Fruit fly (Drosophila melanogaster) whole organism, embryonic: ENCODE results near the gene pod1.

ENCODE experiments used
- Atf6 ChIP-seq: fragments of 200-800 bp; sonication (Bioruptor generic); IDR thresholded peaks from 2 replicates; pipeline ENCODE4 v1.3.6; 2022; ENCODE audit warnings: missing biosample characterization, missing genetic modification characterization
- CG10654 ChIP-seq: fragments of 200-800 bp; sonication (Bioruptor generic); optimal IDR thresholded peaks from 2 replicates; lab custom pipeline; 2016; ENCODE audit warnings: missing biosample characterization, missing genetic modification characterization
- CG14014 ChIP-seq: fragments of 200-800 bp; sonication (Bioruptor generic); IDR thresholded peaks from 2 replicates; pipeline ENCODE4 v1.3.6; 2022; ENCODE audit warnings: missing biosample characterization, missing genetic modification characterization
- CG14860 ChIP-seq: fragments of 200-800 bp; sonication (Bioruptor generic); IDR thresholded peaks from 3 replicates; pipeline ENCODE4 v1.3.6; 2022; ENCODE audit warnings: missing biosample characterization, missing genetic modification characterization; ENCODE audit not compliant: partially characterized antibody
- CG15479 ChIP-seq: fragments of 200-800 bp; sonication (Bioruptor generic); optimal IDR thresholded peaks from 3 replicates; lab custom pipeline; 2019; ENCODE audit warnings: missing biosample characterization, mild to moderate bottlenecking, missing genetic modification characterization, moderate library complexity
- CG15514 ChIP-seq: fragments of 200-800 bp; sonication (Bioruptor generic); optimal IDR thresholded peaks from 3 replicates; lab custom pipeline; 2017; ENCODE audit warnings: missing biosample characterization, missing genetic modification characterization, mild to moderate bottlenecking, moderate library complexity, missing genetic modification reagents
- CG1603 ChIP-seq: fragments of 200-800 bp; sonication (Bioruptor generic); optimal IDR thresholded peaks from 2 replicates; lab custom pipeline; 2019; ENCODE audit warnings: missing biosample characterization, mild to moderate bottlenecking, missing genetic modification characterization, moderate library complexity
- CG16813 ChIP-seq: fragments of 200-800 bp; sonication (Bioruptor generic); IDR thresholded peaks from 3 replicates; pipeline ENCODE4 v1.3.6; 2022; ENCODE audit warnings: missing biosample characterization, missing genetic modification characterization; ENCODE audit not compliant: partially characterized antibody
- CG17186 ChIP-seq: fragments of 200-800 bp; sonication (Bioruptor generic); optimal IDR thresholded peaks from 3 replicates; lab custom pipeline; 2017; ENCODE audit warnings: missing biosample characterization, missing genetic modification reagents, missing genetic modification characterization
- CG17802 ChIP-seq: fragments of 200-800 bp; sonication (Bioruptor generic); optimal IDR thresholded peaks from 2 replicates; lab custom pipeline; 2018; ENCODE audit warnings: missing biosample characterization, mild to moderate bottlenecking, missing genetic modification characterization, moderate library complexity
- CG18262 ChIP-seq: fragments of 200-800 bp; optimal IDR thresholded peaks from 3 replicates; lab custom pipeline; 2019; ENCODE audit warnings: missing biosample characterization, mild to moderate bottlenecking, missing genetic modification characterization, moderate library complexity
- CG18476 ChIP-seq: fragments of 200-800 bp; sonication (Bioruptor generic); optimal IDR thresholded peaks from 2 replicates; lab custom pipeline; 2016; ENCODE audit warnings: missing biosample characterization, mild to moderate bottlenecking, missing genetic modification characterization
- CG30403 ChIP-seq: fragments of 200-800 bp; sonication (Bioruptor generic); optimal IDR thresholded peaks from 3 replicates; lab custom pipeline; 2016; ENCODE audit warnings: missing biosample characterization, missing genetic modification characterization
- CG42726 ChIP-seq: fragments of 200-800 bp; sonication (Bioruptor generic); IDR thresholded peaks from 2 replicates; pipeline ENCODE4 v1.3.6; 2022; ENCODE audit warnings: missing biosample characterization, missing genetic modification characterization; ENCODE audit not compliant: partially characterized antibody
- CG4328 ChIP-seq: fragments of 200-800 bp; sonication (Bioruptor generic); optimal IDR thresholded peaks from 3 replicates; lab custom pipeline; 2017; ENCODE audit warnings: missing biosample characterization, missing genetic modification reagents, missing genetic modification characterization
- CG8765 ChIP-seq: fragments of 200-800 bp; sonication (Bioruptor generic); IDR thresholded peaks from 2 replicates; pipeline ENCODE4 v1.3.6; 2022; ENCODE audit warnings: missing biosample characterization, missing genetic modification characterization
- CG9797 ChIP-seq: fragments of 200-800 bp; sonication (Bioruptor generic); optimal IDR thresholded peaks from 3 replicates; lab custom pipeline; 2018; ENCODE audit warnings: missing biosample characterization, mild to moderate bottlenecking, missing genetic modification characterization
- CG9817 ChIP-seq: fragments of 200-800 bp; sonication (Bioruptor generic); optimal IDR thresholded peaks from 2 replicates; lab custom pipeline; 2018; ENCODE audit warnings: missing biosample characterization, mild to moderate bottlenecking, missing genetic modification characterization, moderate library complexity
- Doc2 ChIP-seq: fragments of 200-800 bp; sonication (Bioruptor generic); IDR thresholded peaks from 2 replicates; pipeline ENCODE4 v1.3.6; 2022; ENCODE audit warnings: missing biosample characterization, missing genetic modification characterization
- Dp ChIP-seq: fragments of 200-800 bp; sonication (Bioruptor generic); optimal IDR thresholded peaks from 2 replicates; lab custom pipeline; 2018; ENCODE audit warnings: missing biosample characterization, mild to moderate bottlenecking, missing genetic modification characterization, moderate library complexity
- Dref ChIP-seq: fragments of 200-800 bp; sonication (Bioruptor generic); IDR thresholded peaks from 2 replicates; pipeline ENCODE4 v1.3.6; 2022; ENCODE audit warnings: missing biosample characterization, missing genetic modification characterization
- Drgx ChIP-seq: fragments of 200-800 bp; sonication (Bioruptor generic); IDR thresholded peaks from 2 replicates; pipeline ENCODE4 v1.3.6; 2022; ENCODE audit warnings: missing biosample characterization, missing genetic modification characterization
- E2f2 ChIP-seq: fragments of 200-800 bp; sonication (Bioruptor generic); IDR thresholded peaks from 2 replicates; pipeline ENCODE4 v1.3.6; 2022; ENCODE audit warnings: missing biosample characterization, missing genetic modification characterization
- Elba2 ChIP-seq: fragments of 200-800 bp; sonication (Bioruptor generic); optimal IDR thresholded peaks from 3 replicates; lab custom pipeline; 2016; ENCODE audit warnings: missing biosample characterization, missing genetic modification characterization
- Fer2 ChIP-seq: fragments of 200-800 bp; sonication (Bioruptor generic); optimal IDR thresholded peaks from 2 replicates; lab custom pipeline; 2018; ENCODE audit warnings: missing biosample characterization, mild to moderate bottlenecking, missing genetic modification characterization, moderate library complexity
- HLH4C ChIP-seq: fragments of 200-800 bp; sonication (Bioruptor generic); IDR thresholded peaks from 3 replicates; pipeline ENCODE4 v1.3.6; 2022; ENCODE audit warnings: missing biosample characterization, missing genetic modification characterization; ENCODE audit not compliant: partially characterized antibody
- HmgZ ChIP-seq: fragments of 200-800 bp; sonication (Bioruptor generic); optimal IDR thresholded peaks from 2 replicates; lab custom pipeline; 2018; ENCODE audit warnings: missing biosample characterization, mild to moderate bottlenecking, missing genetic modification characterization
- Hr39 ChIP-seq: fragments of >200 bp; optimal IDR thresholded peaks from 2 replicates; lab custom pipeline; 2017
- Sin3A ChIP-seq: fragments of >200 bp; optimal IDR thresholded peaks from 2 replicates; lab custom pipeline; 2018
- Six4 ChIP-seq: fragments of 200-800 bp; sonication (Bioruptor generic); optimal IDR thresholded peaks from 2 replicates; lab custom pipeline; 2016; ENCODE audit warnings: missing biosample characterization, missing genetic modification characterization
- Sry-β ChIP-seq: fragments of 200-800 bp; sonication (Bioruptor generic); optimal IDR thresholded peaks from 2 replicates; lab custom pipeline; 2018; ENCODE audit warnings: missing biosample characterization, mild to moderate bottlenecking, missing genetic modification characterization, moderate library complexity
- ato ChIP-seq: fragments of 200-800 bp; sonication (Bioruptor generic); IDR thresholded peaks from 2 replicates; pipeline ENCODE4 v1.3.6; 2022; ENCODE audit warnings: missing biosample characterization, missing genetic modification characterization; ENCODE audit not compliant: partially characterized antibody
- br ChIP-seq: fragments of >200 bp; optimal IDR thresholded peaks from 2 replicates; lab custom pipeline; 2017
- chinmo ChIP-seq: fragments of 200-800 bp; sonication (Bioruptor generic); IDR thresholded peaks from 4 replicates; pipeline ENCODE4 v1.3.6; 2022; ENCODE audit warnings: missing biosample characterization, missing genetic modification characterization; ENCODE audit not compliant: partially characterized antibody
- crol ChIP-seq: fragments of 200-800 bp; sonication (Bioruptor generic); IDR thresholded peaks from 2 replicates; pipeline ENCODE4 v1.3.6; 2022; ENCODE audit warnings: missing biosample characterization, missing genetic modification characterization
- crp ChIP-seq, 2 experiments: fragments of 200-800 bp; sonication (Bioruptor generic); optimal IDR thresholded peaks; 2 replicates in 1 of 2; 3 replicates in 1 of 2; lab custom pipeline; 2017; ENCODE audit warnings: missing biosample characterization in 2 of 2, missing genetic modification characterization in 2 of 2, mild to moderate bottlenecking in 1 of 2, moderate library complexity in 1 of 2
- dpn ChIP-seq, 2 experiments: fragments of 200-800 bp; sonication (Bioruptor generic); optimal IDR thresholded peaks; 3 replicates each; lab custom pipeline; 2016; ENCODE audit warnings: missing biosample characterization in 2 of 2, missing genetic modification characterization in 2 of 2
- fd96Cb ChIP-seq: fragments of 200-800 bp; sonication (Bioruptor generic); optimal IDR thresholded peaks from 2 replicates; lab custom pipeline; 2018; ENCODE audit warnings: missing biosample characterization, mild to moderate bottlenecking, missing genetic modification characterization, moderate library complexity
- ftz-f1 ChIP-seq: fragments of 200-800 bp; sonication (Bioruptor generic); optimal IDR thresholded peaks from 2 replicates; lab custom pipeline; 2016; ENCODE audit warnings: missing biosample characterization, missing genetic modification characterization
- lola ChIP-seq, 3 experiments: fragments of >200 bp in 2 of 3; fragments of 200-800 bp in 1 of 3; sonication (Bioruptor generic) in 1 of 3; optimal IDR thresholded peaks; 2 replicates each; lab custom pipeline; 2017 to 2019; ENCODE audit warnings: missing biosample characterization in 3 of 3, missing genetic modification characterization in 3 of 3, mild to moderate bottlenecking in 1 of 3, moderate library complexity in 1 of 3
- nerfin-2 ChIP-seq: fragments of 200-800 bp; sonication (Bioruptor generic); IDR thresholded peaks from 2 replicates; pipeline ENCODE4 v1.3.6; 2022; ENCODE audit warnings: missing biosample characterization, missing genetic modification characterization; ENCODE audit not compliant: partially characterized antibody
- nmo ChIP-seq: fragments of 200-800 bp; sonication (Bioruptor generic); optimal IDR thresholded peaks from 2 replicates; lab custom pipeline; 2018; ENCODE audit warnings: missing biosample characterization, mild to moderate bottlenecking, missing genetic modification characterization, moderate library complexity
- pnt ChIP-seq: fragments of 200-800 bp; sonication (Bioruptor generic); optimal IDR thresholded peaks from 3 replicates; lab custom pipeline; 2016; ENCODE audit warnings: missing biosample characterization, missing genetic modification characterization
- pum ChIP-seq: fragments of 200-800 bp; sonication (Bioruptor generic); optimal IDR thresholded peaks from 2 replicates; lab custom pipeline; 2016; ENCODE audit warnings: missing biosample characterization, missing genetic modification characterization
- pzg ChIP-seq: fragments of 200-800 bp; sonication (Bioruptor generic); optimal IDR thresholded peaks from 3 replicates; lab custom pipeline; 2018; ENCODE audit warnings: missing biosample characterization, mild to moderate bottlenecking, missing genetic modification characterization, moderate library complexity
- ssp ChIP-seq: fragments of 200-800 bp; sonication (Bioruptor generic); IDR thresholded peaks from 2 replicates; pipeline ENCODE4 v1.3.6; 2022; ENCODE audit warnings: missing biosample characterization, missing genetic modification characterization
- stwl ChIP-seq: fragments of 200-800 bp; sonication (Bioruptor generic); optimal IDR thresholded peaks from 3 replicates; lab custom pipeline; 2018; ENCODE audit warnings: missing biosample characterization, mild to moderate bottlenecking, missing genetic modification characterization, moderate library complexity
- tna ChIP-seq: fragments of 200-800 bp; sonication (Bioruptor generic); IDR thresholded peaks from 2 replicates; pipeline ENCODE4 v1.3.6; 2022; ENCODE audit warnings: missing biosample characterization, missing genetic modification characterization; ENCODE audit not compliant: partially characterized antibody
- vnd ChIP-seq: fragments of 200-800 bp; sonication (Bioruptor generic); IDR thresholded peaks from 3 replicates; pipeline ENCODE4 v1.3.6; 2022; ENCODE audit warnings: missing biosample characterization, missing genetic modification characterization; ENCODE audit not compliant: partially characterized antibody
- zen ChIP-seq: fragments of 200-800 bp; sonication (Bioruptor generic); optimal IDR thresholded peaks from 3 replicates; lab custom pipeline; 2018; ENCODE audit warnings: missing biosample characterization, mild to moderate bottlenecking, missing genetic modification characterization, moderate library complexity

pod1 gene

dm6 chrX:6824203-6824602, 20.7 kb downstream of the pod1 start, which contains the start of gene nonC (continued):
- peak; percentile 67 for TF ChIP-seq Dref (GFP tag; lab: Robert Waterston, UW)
- TF ChIP-seq CG10654 (GFP tag; lab: Kevin White, UChicago): no peak
- no peak for TF ChIP-seq Drgx (GFP tag; lab: Robert Waterston, UW)
- TF ChIP-seq CG18262 (tag; lab: Kevin White, UChicago): no peak
- TF ChIP-seq ssp (GFP tag; lab: Robert Waterston, UW): peak; percentile 33; the same call in 1 of the 2 replicates
- peak; percentile 91 for TF ChIP-seq Sry-β (GFP tag; lab: Kevin White, UChicago)
- TF ChIP-seq CG42726 (GFP tag; lab: Robert Waterston, UW): peak; percentile 86
- TF ChIP-seq CG9797 (GFP tag; lab: Kevin White, UChicago): peak; percentile 55
- TF ChIP-seq stwl (tag; lab: Kevin White, UChicago): peak; percentile 37
- TF ChIP-seq Atf6: no peak
- peak; percentile 90 for TF ChIP-seq CG14860 (GFP tag; lab: Robert Waterston, UW)
- no peak for TF ChIP-seq dpn (GFP tag; optimal IDR thresholded peaks at IDR 0.05; lab: Kevin White, UChicago)
- no peak for TF ChIP-seq CG18476 (GFP tag; lab: Kevin White, UChicago)
- TF ChIP-seq ato (GFP tag; lab: Robert Waterston, UW): peak; percentile 65
- no peak for TF ChIP-seq br (lab: Kevin White, UChicago)
- no peak for TF ChIP-seq Elba2 (GFP tag; lab: Kevin White, UChicago)
- TF ChIP-seq pzg: peak; percentile 70
- no peak for TF ChIP-seq crol
- peak; percentile 4 for TF ChIP-seq CG17802 (tag; lab: Kevin White, UChicago)
- peak; percentile 87 for TF ChIP-seq nerfin-2 (GFP tag; lab: Robert Waterston, UW)
- no peak for TF ChIP-seq CG30403 (GFP tag; lab: Kevin White, UChicago)
- no peak for TF ChIP-seq Doc2 (GFP tag; lab: Robert Waterston, UW)
- peak; percentile 88 for TF ChIP-seq vnd
- TF ChIP-seq pnt (GFP tag; lab: Kevin White, UChicago): no peak
- TF ChIP-seq CG1603 (tag; lab: Kevin White, UChicago): no peak
- TF ChIP-seq Six4: no peak
- no peak for TF ChIP-seq pum
- TF ChIP-seq CG17186 (GFP tag; lab: Kevin White, UChicago): peak; percentile 82
- TF ChIP-seq CG15514 (GFP tag; lab: Kevin White, UChicago): peak; percentile 55
- TF ChIP-seq lola (GFP tag; optimal IDR thresholded peaks at IDR 0.05; lab: Kevin White, UChicago): no peak
- peak; percentile 90 for TF ChIP-seq HLH4C (GFP tag; lab: Robert Waterston, UW)
- TF ChIP-seq E2f2 (GFP tag; lab: Robert Waterston, UW): peak; percentile 87
- no peak for TF ChIP-seq Fer2 (tag; lab: Kevin White, UChicago)
- peak; percentile 84 for TF ChIP-seq tna (GFP tag; lab: Robert Waterston, UW)
- no peak for TF ChIP-seq CG9817 (tag; lab: Kevin White, UChicago)
- TF ChIP-seq CG14014 (GFP tag; lab: Robert Waterston, UW): no peak
- no peak for TF ChIP-seq CG4328 (GFP tag; lab: Kevin White, UChicago)
- no peak for TF ChIP-seq ftz-f1 (GFP tag; lab: Kevin White, UChicago)
- peak; percentile 90 for TF ChIP-seq CG16813 (GFP tag; lab: Robert Waterston, UW)
- TF ChIP-seq Sin3A (lab: Kevin White, UChicago): peak; percentile 85
- no peak for TF ChIP-seq Hr39 (lab: Kevin White, UChicago)
- peak; percentile 72; the same call in 2 of the 4 replicates for TF ChIP-seq chinmo
- TF ChIP-seq Dp: peak; percentile 82
- TF ChIP-seq CG8765 (GFP tag; lab: Robert Waterston, UW): no peak
- peak; percentile 37 to 86 for TF ChIP-seq crp (GFP tag; optimal IDR thresholded peaks at IDR 0.05; lab: Kevin White, UChicago)
- no peak for TF ChIP-seq fd96Cb (tag; lab: Kevin White, UChicago)
- TF ChIP-seq zen (tag; lab: Kevin White, UChicago): peak; percentile 13
- no peak for TF ChIP-seq CG15479 (GFP tag; lab: Kevin White, UChicago)
- TF ChIP-seq HmgZ (tag; lab: Kevin White, UChicago): peak; percentile 60
- peak; percentile 27 for TF ChIP-seq nmo (GFP tag; lab: Kevin White, UChicago)
